Fruit fly (Drosophila melanogaster) whole organism, wandering third instar larva: Measurements from ENCODE around the gene CG4617.

ENCODE experiments used
- Abd-B ChIP-seq: fragments of >200 bp; optimal IDR thresholded peaks from 2 replicates; lab custom pipeline; 2017; ENCODE audit warnings: missing biosample characterization, missing genetic modification characterization
- CrebA ChIP-seq: fragments of 200-800 bp; sonication (Bioruptor generic); optimal IDR thresholded peaks from 2 replicates; lab custom pipeline; 2016; ENCODE audit warnings: missing biosample characterization, mild to moderate bottlenecking, missing genetic modification characterization, borderline replicate concordance
- Dfd ChIP-seq: fragments of >200 bp; optimal IDR thresholded peaks from 2 replicates; lab custom pipeline; 2017; ENCODE audit warnings: missing biosample characterization, missing genetic modification characterization
- Dif ChIP-seq: fragments of 200-275, 200-300 bp; sonication (Bioruptor generic); optimal IDR thresholded peaks from 2 replicates; lab custom pipeline; 2018; ENCODE audit warnings: missing biosample characterization, missing genetic modification characterization; ENCODE audit not compliant: partially characterized antibody
- Hr83 ChIP-seq: fragments of 200-300 bp; sonication (Bioruptor generic); optimal IDR thresholded peaks from 2 replicates; lab custom pipeline; 2016; ENCODE audit warnings: missing biosample characterization, mild to moderate bottlenecking, missing genetic modification characterization, moderate library complexity; ENCODE audit not compliant: poor library complexity, severe bottlenecking
- br ChIP-seq: fragments of 200-800 bp; sonication (Bioruptor generic); optimal IDR thresholded peaks from 2 replicates; lab custom pipeline; 2016; ENCODE audit warnings: missing biosample characterization, missing genetic modification characterization
- dmrt93B ChIP-seq: fragments of 200-800 bp; sonication (Bioruptor generic); optimal IDR thresholded peaks from 2 replicates; lab custom pipeline; 2018; ENCODE audit warnings: missing biosample characterization, mild to moderate bottlenecking, missing genetic modification characterization
- fru ChIP-seq: fragments of 200-800 bp; sonication (Bioruptor generic); optimal IDR thresholded peaks from 3 replicates; lab custom pipeline; 2016; ENCODE audit warnings: missing biosample characterization, mild to moderate bottlenecking, missing genetic modification characterization
- lola ChIP-seq: fragments of >200 bp; optimal IDR thresholded peaks from 2 replicates; lab custom pipeline; 2017; ENCODE audit warnings: missing biosample characterization, missing genetic modification characterization
- pan ChIP-seq: fragments of >200 bp; optimal IDR thresholded peaks from 2 replicates; lab custom pipeline; 2017
- psq ChIP-seq: fragments of 200-800 bp; sonication (Bioruptor generic); optimal IDR thresholded peaks from 3 replicates; lab custom pipeline; 2017; ENCODE audit warnings: missing biosample characterization, mild to moderate bottlenecking, missing genetic modification characterization, moderate library complexity
- rgr ChIP-seq: fragments of 200-800 bp; sonication (Bioruptor generic); optimal IDR thresholded peaks from 3 replicates; lab custom pipeline; 2016; ENCODE audit warnings: missing biosample characterization, mild to moderate bottlenecking, missing genetic modification characterization
- tai ChIP-seq: sonication (Bioruptor generic); optimal IDR thresholded peaks from 2 replicates; lab custom pipeline; 2016; ENCODE audit warnings: missing biosample characterization, missing genetic modification characterization

DNA sequence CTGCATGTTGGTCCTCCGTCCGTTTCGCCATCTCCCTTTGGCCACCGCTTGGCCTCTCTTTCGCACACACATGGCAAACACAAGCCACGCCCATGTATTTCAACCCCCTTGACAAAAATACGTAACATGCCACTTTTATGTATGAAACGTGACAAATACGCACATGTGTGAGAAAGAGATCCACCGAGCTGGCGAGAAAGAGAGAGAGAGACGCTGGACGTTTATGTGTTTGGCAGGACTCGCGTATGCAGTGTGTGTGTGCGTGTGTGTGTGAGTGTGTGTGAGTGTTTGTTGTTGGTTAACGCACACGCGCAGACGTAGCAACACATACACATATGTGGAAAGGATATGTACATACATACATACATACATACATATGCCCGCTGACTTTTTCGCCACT is 6.6 kb upstream of the CG4617 start:
- TF ChIP-seq pan (lab: Kevin White, UChicago), result no peak
- TF ChIP-seq Dif, result no peak
- TF ChIP-seq Abd-B, result no peak
- no peak for TF ChIP-seq psq (GFP tag; lab: Kevin White, UChicago)
- TF ChIP-seq lola (GFP tag; lab: Kevin White, UChicago), result no peak
- TF ChIP-seq dmrt93B, result no peak
- no peak for TF ChIP-seq Dfd (GFP tag; lab: Kevin White, UChicago)
- no peak for TF ChIP-seq br (GFP tag; lab: Kevin White, UChicago)
- no peak for TF ChIP-seq fru (GFP tag; lab: Kevin White, UChicago)
- TF ChIP-seq Hr83 (GFP tag; lab: Kevin White, UChicago), result no peak
- TF ChIP-seq rgr (GFP tag; lab: Kevin White, UChicago), result no peak
- TF ChIP-seq CrebA, result no peak
- no peak for TF ChIP-seq tai (GFP tag; lab: Kevin White, UChicago)
